Fruit fly (Drosophila melanogaster) whole organism, embryonic: ENCODE data around the gene CG9254.

Experiments used
- Abd-B ChIP-seq: fragments of 200-800 bp; sonication (Bioruptor generic); optimal IDR thresholded peaks from 2 replicates; lab custom pipeline; 2018; ENCODE audit warnings: missing biosample characterization, mild to moderate bottlenecking, missing genetic modification characterization, moderate library complexity
- CG10959 ChIP-seq: fragments of 200-800 bp; sonication (Bioruptor generic); IDR thresholded peaks from 2 replicates; pipeline ENCODE4 v1.3.6; 2022; ENCODE audit warnings: missing biosample characterization, missing genetic modification characterization
- CG11696 ChIP-seq: fragments of 200-800 bp; sonication (Bioruptor generic); IDR thresholded peaks from 2 replicates; pipeline ENCODE4 v1.3.6; 2022; ENCODE audit warnings: missing biosample characterization, missing genetic modification characterization
- CG11723 ChIP-seq: fragments of 200-800 bp; sonication (Bioruptor generic); optimal IDR thresholded peaks from 2 replicates; lab custom pipeline; 2017; ENCODE audit warnings: missing biosample characterization, mild to moderate bottlenecking, missing genetic modification characterization
- CG12391 ChIP-seq: fragments of 200-800 bp; sonication (Bioruptor generic); optimal IDR thresholded peaks from 3 replicates; lab custom pipeline; 2018; ENCODE audit warnings: missing biosample characterization, mild to moderate bottlenecking, missing genetic modification characterization, moderate library complexity
- CG13424 ChIP-seq: fragments of 200-800 bp; sonication (Bioruptor generic); optimal IDR thresholded peaks from 2 replicates; lab custom pipeline; 2019; ENCODE audit warnings: missing biosample characterization, mild to moderate bottlenecking, missing genetic modification characterization, moderate library complexity
- CG13894 ChIP-seq: fragments of 200-800 bp; sonication (Bioruptor generic); optimal IDR thresholded peaks from 3 replicates; lab custom pipeline; 2018; ENCODE audit warnings: missing biosample characterization, mild to moderate bottlenecking, missing genetic modification characterization, moderate library complexity
- CG14050 ChIP-seq: fragments of 200-800 bp; sonication (Bioruptor generic); IDR thresholded peaks from 3 replicates; pipeline ENCODE4 v1.3.6; 2022; ENCODE audit warnings: missing biosample characterization, missing genetic modification characterization
- CG15601 ChIP-seq: fragments of 200-800 bp; sonication (Bioruptor generic); optimal IDR thresholded peaks from 3 replicates; lab custom pipeline; 2019; ENCODE audit warnings: missing biosample characterization, mild to moderate bottlenecking, missing genetic modification characterization, moderate library complexity
- CG1603 ChIP-seq: fragments of 200-800 bp; sonication (Bioruptor generic); optimal IDR thresholded peaks from 2 replicates; lab custom pipeline; 2019; ENCODE audit warnings: missing biosample characterization, mild to moderate bottlenecking, missing genetic modification characterization, moderate library complexity
- CG2678 ChIP-seq: fragments of 200-800 bp; sonication (Bioruptor generic); optimal IDR thresholded peaks from 3 replicates; lab custom pipeline; 2019; ENCODE audit warnings: missing biosample characterization, mild to moderate bottlenecking, missing genetic modification characterization, moderate library complexity
- CG2875 ChIP-seq: fragments of 200-800 bp; sonication (Bioruptor generic); optimal IDR thresholded peaks from 2 replicates; lab custom pipeline; 2017; ENCODE audit warnings: missing biosample characterization, mild to moderate bottlenecking, missing genetic modification characterization, missing genetic modification reagents
- CG30403 ChIP-seq: fragments of 200-800 bp; sonication (Bioruptor generic); optimal IDR thresholded peaks from 3 replicates; lab custom pipeline; 2016; ENCODE audit warnings: missing biosample characterization, missing genetic modification characterization
- CG31441 ChIP-seq: fragments of 200-800 bp; sonication (Bioruptor generic); IDR thresholded peaks from 2 replicates; pipeline ENCODE4 v1.3.6; 2022; ENCODE audit warnings: missing biosample characterization, missing genetic modification characterization
- CG32532 ChIP-seq: fragments of 200-800 bp; sonication (Bioruptor generic); IDR thresholded peaks from 2 replicates; pipeline ENCODE4 v1.3.6; 2022; ENCODE audit warnings: missing biosample characterization, missing genetic modification characterization
- CG43689 ChIP-seq: fragments of 200-800 bp; sonication (Bioruptor generic); IDR thresholded peaks from 2 replicates; pipeline ENCODE4 v1.3.6; 2022; ENCODE audit warnings: missing biosample characterization, missing genetic modification characterization
- CG5180 ChIP-seq: fragments of 200-800 bp; sonication (Bioruptor generic); optimal IDR thresholded peaks from 3 replicates; lab custom pipeline; 2017; ENCODE audit warnings: missing biosample characterization, missing genetic modification characterization, mild to moderate bottlenecking, moderate library complexity, missing genetic modification reagents
- CG6272 ChIP-seq: fragments of 200-800 bp; sonication (Bioruptor generic); IDR thresholded peaks from 2 replicates; pipeline ENCODE4 v1.3.6; 2022; ENCODE audit warnings: missing biosample characterization, missing genetic modification characterization
- CG7928 ChIP-seq: fragments of 200-800 bp; sonication (Bioruptor generic); optimal IDR thresholded peaks from 2 replicates; lab custom pipeline; 2017; ENCODE audit warnings: missing biosample characterization, mild to moderate bottlenecking, missing genetic modification characterization
- CG8290 ChIP-seq, 3 experiments: fragments of 200-800 bp; sonication (Bioruptor generic); optimal IDR thresholded peaks; 2 replicates each; lab custom pipeline; 2016 to 2019; ENCODE audit warnings: missing biosample characterization in 3 of 3, missing genetic modification characterization in 3 of 3, mild to moderate bottlenecking in 2 of 3, moderate library complexity in 1 of 3
- D ChIP-seq, 2 experiments: fragments of 200-800 bp in 1 of 2; fragments of >200 bp in 1 of 2; sonication (Bioruptor generic) in 1 of 2; optimal IDR thresholded peaks; 2 replicates in 1 of 2; 3 replicates in 1 of 2; lab custom pipeline; 2017; ENCODE audit warnings: mild to moderate bottlenecking in 1 of 2, missing biosample characterization in 1 of 2, missing genetic modification characterization in 1 of 2, missing genetic modification reagents in 1 of 2
- HHEX ChIP-seq: fragments of 200-800 bp; sonication (Bioruptor generic); optimal IDR thresholded peaks from 3 replicates; lab custom pipeline; 2017; ENCODE audit warnings: missing biosample characterization, mild to moderate bottlenecking, missing genetic modification characterization, missing genetic modification reagents
- HmgD ChIP-seq: fragments of 200-800 bp; sonication (Bioruptor generic); optimal IDR thresholded peaks from 3 replicates; lab custom pipeline; 2016; ENCODE audit warnings: missing biosample characterization, missing genetic modification characterization
- Hr78 ChIP-seq, 2 experiments: fragments of 200-800 bp in 1 of 2; fragments of >200 bp in 1 of 2; sonication (Bioruptor generic) in 1 of 2; optimal IDR thresholded peaks; 2 replicates each; lab custom pipeline; 2017 to 2019; ENCODE audit warnings: missing biosample characterization in 2 of 2, missing genetic modification characterization in 2 of 2, mild to moderate bottlenecking in 1 of 2, moderate library complexity in 1 of 2
- Opbp ChIP-seq: fragments of 200-800 bp; sonication (Bioruptor generic); IDR thresholded peaks from 3 replicates; pipeline ENCODE4 v1.3.6; 2022; ENCODE audit warnings: missing biosample characterization, missing genetic modification characterization; ENCODE audit not compliant: partially characterized antibody
- Spps ChIP-seq: fragments of 200-800 bp; sonication (Bioruptor generic); optimal IDR thresholded peaks from 2 replicates; lab custom pipeline; 2018; ENCODE audit warnings: missing biosample characterization, mild to moderate bottlenecking, missing genetic modification characterization
- Tbp ChIP-seq: fragments of >200 bp; optimal IDR thresholded peaks from 2 replicates; lab custom pipeline; 2018; ENCODE audit warnings: missing biosample characterization, missing genetic modification characterization
- ab ChIP-seq: fragments of 200-800 bp; sonication (Bioruptor generic); optimal IDR thresholded peaks from 2 replicates; lab custom pipeline; 2016; ENCODE audit warnings: missing biosample characterization, missing genetic modification characterization
- cato ChIP-seq: fragments of 200-800 bp; sonication (Bioruptor generic); optimal IDR thresholded peaks from 2 replicates; lab custom pipeline; 2016; ENCODE audit warnings: missing biosample characterization, missing genetic modification characterization, borderline replicate concordance
- ci ChIP-seq: fragments of 200-800 bp; sonication (Bioruptor generic); IDR thresholded peaks from 3 replicates; pipeline ENCODE4 v1.3.6; 2022; ENCODE audit warnings: missing biosample characterization, missing genetic modification characterization
- corto ChIP-seq: fragments of 200-800 bp; sonication (Bioruptor generic); optimal IDR thresholded peaks from 2 replicates; lab custom pipeline; 2016; ENCODE audit warnings: missing biosample characterization, mild to moderate bottlenecking, missing genetic modification characterization, moderate library complexity
- fd102C ChIP-seq: fragments of 200-800 bp; sonication (Bioruptor generic); optimal IDR thresholded peaks from 2 replicates; lab custom pipeline; 2018; ENCODE audit warnings: missing biosample characterization, mild to moderate bottlenecking, missing genetic modification characterization, moderate library complexity
- insv ChIP-seq, 2 experiments: fragments of 200-800 bp; sonication (Bioruptor generic); optimal IDR thresholded peaks; 3 replicates each; lab custom pipeline; 2016 to 2018; ENCODE audit warnings: missing biosample characterization in 2 of 2, missing genetic modification characterization in 2 of 2
- kah ChIP-seq: fragments of 200-800 bp; sonication (Bioruptor generic); optimal IDR thresholded peaks from 2 replicates; lab custom pipeline; 2018; ENCODE audit warnings: missing biosample characterization, mild to moderate bottlenecking, missing genetic modification characterization
- mirr ChIP-seq: fragments of 200-800 bp; sonication (Bioruptor generic); optimal IDR thresholded peaks from 3 replicates; lab custom pipeline; 2018; ENCODE audit warnings: missing biosample characterization, mild to moderate bottlenecking, missing genetic modification characterization
- oc ChIP-seq: fragments of 200-800 bp; sonication (Bioruptor generic); optimal IDR thresholded peaks from 2 replicates; lab custom pipeline; 2018; ENCODE audit warnings: missing biosample characterization, mild to moderate bottlenecking, missing genetic modification characterization, moderate library complexity
- pnt ChIP-seq: fragments of 200-800 bp; sonication (Bioruptor generic); optimal IDR thresholded peaks from 3 replicates; lab custom pipeline; 2016; ENCODE audit warnings: missing biosample characterization, missing genetic modification characterization
- prd ChIP-seq, 3 experiments: fragments of >200 bp in 2 of 3; fragments of 200-800 bp in 1 of 3; sonication (Bioruptor generic) in 1 of 3; optimal IDR thresholded peaks in 2 of 3; IDR thresholded peaks in 1 of 3; 2 replicates in 2 of 3; 3 replicates in 1 of 3; pipeline versions ENCODE4 v1.3.6 to Lab custom; 2017 to 2022; ENCODE audit warnings: missing biosample characterization in 1 of 3, missing genetic modification characterization in 1 of 3
- sim ChIP-seq: fragments of 200-800 bp; sonication (Bioruptor generic); IDR thresholded peaks from 2 replicates; pipeline ENCODE4 v1.3.6; 2022; ENCODE audit warnings: missing biosample characterization, missing genetic modification characterization
- so ChIP-seq: fragments of 200-800 bp; sonication (Bioruptor generic); IDR thresholded peaks from 3 replicates; pipeline ENCODE4 v1.3.6; 2022; ENCODE audit warnings: missing biosample characterization, missing genetic modification characterization
- stwl ChIP-seq: fragments of 200-800 bp; sonication (Bioruptor generic); optimal IDR thresholded peaks from 3 replicates; lab custom pipeline; 2018; ENCODE audit warnings: missing biosample characterization, mild to moderate bottlenecking, missing genetic modification characterization, moderate library complexity
- tio ChIP-seq: fragments of 200-800 bp; sonication (Bioruptor generic); optimal IDR thresholded peaks from 2 replicates; lab custom pipeline; 2017; ENCODE audit warnings: missing biosample characterization, missing genetic modification characterization, inconsistent platforms
- unpg ChIP-seq: fragments of 200-800 bp; sonication (Bioruptor generic); optimal IDR thresholded peaks from 3 replicates; lab custom pipeline; 2018; ENCODE audit warnings: missing biosample characterization, mild to moderate bottlenecking, missing genetic modification characterization, moderate library complexity
- yki ChIP-seq: fragments of >200 bp; optimal IDR thresholded peaks from 3 replicates; lab custom pipeline; 2018
- zfh1 ChIP-seq: fragments of 200-800 bp; sonication (Bioruptor generic); IDR thresholded peaks from 3 replicates; pipeline ENCODE4 v1.3.6; 2022; ENCODE audit warnings: missing biosample characterization, missing genetic modification characterization
- zfh2 ChIP-seq: fragments of 200-800 bp; sonication (Bioruptor generic); optimal IDR thresholded peaks from 2 replicates; lab custom pipeline; 2016; ENCODE audit warnings: missing biosample characterization, missing genetic modification characterization

Gene CG9254

dm6 chr2L:13548786-13549780 lies 47.9 kb downstream of the CG9254 start, which contains the start of gene B4 (continued):
- TF ChIP-seq D (optimal IDR thresholded peaks at IDR 0.05; lab: Kevin White, UChicago) (no peak), D (GFP tag; optimal IDR thresholded peaks at IDR 0.05; lab: Kevin White, UChicago) (peak; percentile 42), ci (GFP tag; lab: Robert Waterston, UW) (peak; percentile 71; the same call in 2 of the 3 replicates), pnt (GFP tag; lab: Kevin White, UChicago) (no peak), prd (optimal IDR thresholded peaks at IDR 0.05; lab: Kevin White, UChicago) (no peak), prd (GFP tag; IDR thresholded peaks at IDR 0.05; lab: Robert Waterston, UW) (peak; percentile 27; the same call in 2 of the 3 replicates), ab (GFP tag; lab: Kevin White, UChicago) (no peak), CG7928 (GFP tag; lab: Kevin White, UChicago) (peak; percentile 88), HHEX (GFP tag; lab: Kevin White, UChicago) (peak; percentile 34), sim (no peak), Hr78 (GFP tag; optimal IDR thresholded peaks at IDR 0.05; lab: Kevin White, UChicago) (no peak), kah (GFP tag; lab: Kevin White, UChicago) (peak; percentile 52), CG6272 (GFP tag; lab: Robert Waterston, UW) (no peak), so (peak; percentile 80; the same call in 2 of the 3 replicates), unpg (GFP tag; lab: Kevin White, UChicago) (peak; percentile 49), CG2875 (GFP tag; lab: Kevin White, UChicago) (no peak), CG10959 (no peak), CG1603 (tag; lab: Kevin White, UChicago) (peak; percentile 59), Spps (tag; lab: Kevin White, UChicago) (no peak), CG11723 (peak; percentile 3), Tbp (no peak), yki (lab: Kevin White, UChicago) (no peak), CG43689 (GFP tag; lab: Robert Waterston, UW) (no peak; the same call in 1 of the 2 replicates), corto (peak; percentile 21), CG13424 (tag; lab: Kevin White, UChicago) (no peak), stwl (no peak), CG2678 (tag; lab: Kevin White, UChicago) (peak; percentile 38), CG14050 (GFP tag; lab: Robert Waterston, UW) (no peak; the same call in 2 of the 3 replicates), zfh2 (GFP tag; lab: Kevin White, UChicago) (peak; percentile 1), cato (GFP tag; lab: Kevin White, UChicago) (no peak), CG11696 (GFP tag; lab: Robert Waterston, UW) (no peak), fd102C (no peak), CG8290 (GFP tag; optimal IDR thresholded peaks at IDR 0.05; lab: Kevin White, UChicago) (no peak), CG8290 (tag; optimal IDR thresholded peaks at IDR 0.05; lab: Kevin White, UChicago) (peak in 1 of 2 experiments; percentile 87), CG15601 (tag; lab: Kevin White, UChicago) (peak; percentile 7), mirr (GFP tag; lab: Kevin White, UChicago) (peak; percentile 89), CG13894 (tag; lab: Kevin White, UChicago) (peak; percentile 67), CG30403 (no peak), CG5180 (GFP tag; lab: Kevin White, UChicago) (peak; percentile 68), insv (GFP tag; optimal IDR thresholded peaks at IDR 0.05; lab: Kevin White, UChicago) (no peak), CG32532 (GFP tag; lab: Robert Waterston, UW) (peak; percentile 42), zfh1 (GFP tag; lab: Robert Waterston, UW) (peak; percentile 32; the same call in 1 of the 3 replicates), Abd-B (no peak), Opbp (GFP tag; lab: Robert Waterston, UW) (peak; percentile 72; the same call in 2 of the 3 replicates), oc (no peak), HmgD (GFP tag; lab: Kevin White, UChicago) (peak; percentile 3), CG31441 (GFP tag; lab: Robert Waterston, UW) (no peak), tio (GFP tag; lab: Kevin White, UChicago) (no peak), CG12391 (tag; lab: Kevin White, UChicago) (no peak)
